Fruit fly (Drosophila melanogaster) whole organism, embryonic: ENCODE measurements around the gene PIP82.

Experiments used
- Adf1 ChIP-seq: fragments of 200-800 bp; sonication (Bioruptor generic); IDR thresholded peaks from 2 replicates; pipeline ENCODE4 v1.3.6; 2022; ENCODE audit warnings: missing biosample characterization, missing genetic modification characterization
- Awh ChIP-seq: fragments of 200-800 bp; sonication (Bioruptor generic); IDR thresholded peaks from 2 replicates; pipeline ENCODE4, ENCODE4 v1.3.6; 2022; ENCODE audit warnings: missing biosample characterization, missing genetic modification characterization
- Blimp-1 ChIP-seq: fragments of 200-800 bp; sonication (Bioruptor generic); optimal IDR thresholded peaks from 3 replicates; lab custom pipeline; 2018; ENCODE audit warnings: missing biosample characterization, missing genetic modification characterization, mild to moderate bottlenecking, moderate library complexity, missing genetic modification reagents
- CG10431 ChIP-seq: fragments of 200-800 bp; sonication (Bioruptor generic); optimal IDR thresholded peaks from 3 replicates; lab custom pipeline; 2018; ENCODE audit warnings: missing biosample characterization, mild to moderate bottlenecking, missing genetic modification characterization
- CG13287 ChIP-seq: fragments of 200-800 bp; sonication (Bioruptor generic); IDR thresholded peaks from 2 replicates; pipeline ENCODE4 v1.3.6; 2022; ENCODE audit warnings: missing biosample characterization, missing genetic modification characterization; ENCODE audit not compliant: partially characterized antibody
- CG14667 ChIP-seq: fragments of 200-800 bp; sonication (Bioruptor generic); IDR thresholded peaks from 2 replicates; pipeline ENCODE4 v1.3.6; 2022; ENCODE audit warnings: missing biosample characterization, missing genetic modification characterization
- CG14860 ChIP-seq: fragments of 200-800 bp; sonication (Bioruptor generic); IDR thresholded peaks from 3 replicates; pipeline ENCODE4 v1.3.6; 2022; ENCODE audit warnings: missing biosample characterization, missing genetic modification characterization; ENCODE audit not compliant: partially characterized antibody
- CG16779 ChIP-seq: fragments of 200-800 bp; sonication (Bioruptor generic); IDR thresholded peaks from 2 replicates; pipeline ENCODE4 v1.3.6; 2022; ENCODE audit warnings: missing biosample characterization, missing genetic modification characterization
- CG16863 ChIP-seq: fragments of 200-800 bp; sonication (Bioruptor generic); optimal IDR thresholded peaks from 3 replicates; lab custom pipeline; 2016; ENCODE audit warnings: missing biosample characterization, missing genetic modification characterization
- CG2120 ChIP-seq: fragments of 200-800 bp; sonication (Bioruptor generic); optimal IDR thresholded peaks from 3 replicates; lab custom pipeline; 2016; ENCODE audit warnings: missing biosample characterization, missing genetic modification characterization
- CG3065 ChIP-seq: fragments of 200-800 bp; sonication (Bioruptor generic); optimal IDR thresholded peaks from 2 replicates; lab custom pipeline; 2016; ENCODE audit warnings: missing biosample characterization, missing genetic modification characterization
- CG31224 ChIP-seq: fragments of 200-800 bp; sonication (Bioruptor generic); IDR thresholded peaks from 2 replicates; pipeline ENCODE4 v1.3.6; 2022; ENCODE audit warnings: missing biosample characterization, missing genetic modification characterization
- CG34224 ChIP-seq: fragments of 200-800 bp; sonication (Bioruptor generic); IDR thresholded peaks from 3 replicates; pipeline ENCODE4 v1.3.6; 2022; ENCODE audit warnings: missing biosample characterization, missing genetic modification characterization; ENCODE audit not compliant: partially characterized antibody
- CG8290 ChIP-seq, 3 experiments: fragments of 200-800 bp; sonication (Bioruptor generic); optimal IDR thresholded peaks; 2 replicates each; lab custom pipeline; 2016 to 2019; ENCODE audit warnings: missing biosample characterization in 3 of 3, missing genetic modification characterization in 3 of 3, mild to moderate bottlenecking in 2 of 3, moderate library complexity in 1 of 3
- CG8359 ChIP-seq: fragments of 200-800 bp; sonication (Bioruptor generic); optimal IDR thresholded peaks from 2 replicates; lab custom pipeline; 2017; ENCODE audit warnings: missing biosample characterization, mild to moderate bottlenecking, missing genetic modification characterization, borderline replicate concordance
- CG9932 ChIP-seq: fragments of 200-800 bp; sonication (Bioruptor generic); IDR thresholded peaks from 2 replicates; pipeline ENCODE4 v1.3.6; 2022; ENCODE audit warnings: missing biosample characterization, missing genetic modification characterization
- CoRest ChIP-seq: fragments of 200-800 bp; sonication (Bioruptor generic); optimal IDR thresholded peaks from 3 replicates; lab custom pipeline; 2018; ENCODE audit warnings: missing biosample characterization, mild to moderate bottlenecking, missing genetic modification characterization, moderate library complexity
- Deaf1 ChIP-seq: fragments of 200-800 bp; optimal IDR thresholded peaks from 3 replicates; lab custom pipeline; 2019; ENCODE audit warnings: missing biosample characterization, mild to moderate bottlenecking, missing genetic modification characterization, moderate library complexity
- GATAe ChIP-seq: fragments of 200-800 bp; sonication (Bioruptor generic); conservative IDR thresholded peaks from 2 replicates; pipeline ENCODE4 v1.3.6; 2022; ENCODE audit warnings: missing biosample characterization, missing genetic modification characterization
- HLH4C ChIP-seq: fragments of 200-800 bp; sonication (Bioruptor generic); IDR thresholded peaks from 3 replicates; pipeline ENCODE4 v1.3.6; 2022; ENCODE audit warnings: missing biosample characterization, missing genetic modification characterization; ENCODE audit not compliant: partially characterized antibody
- HmgZ ChIP-seq: fragments of 200-800 bp; sonication (Bioruptor generic); optimal IDR thresholded peaks from 2 replicates; lab custom pipeline; 2018; ENCODE audit warnings: missing biosample characterization, mild to moderate bottlenecking, missing genetic modification characterization
- MTF-1 ChIP-seq: fragments of 200-800 bp; sonication (Bioruptor generic); optimal IDR thresholded peaks from 2 replicates; lab custom pipeline; 2018; ENCODE audit warnings: missing biosample characterization, mild to moderate bottlenecking, missing genetic modification characterization, borderline replicate concordance
- Med ChIP-seq: fragments of 200-800 bp; sonication (Bioruptor generic); peaks from one replicate; lab custom pipeline; 2016; ENCODE audit warnings: missing biosample characterization, missing genetic modification characterization, mild to moderate bottlenecking, inconsistent platforms, moderate library complexity
- Nf-YB ChIP-seq: fragments of 200-800 bp; sonication (Bioruptor generic); optimal IDR thresholded peaks from 3 replicates; lab custom pipeline; 2019; ENCODE audit warnings: missing biosample characterization, mild to moderate bottlenecking, missing genetic modification characterization, moderate library complexity
- Pdp1 ChIP-seq, 2 experiments: fragments of 200-800 bp; sonication (Bioruptor generic); optimal IDR thresholded peaks; 3 replicates each; lab custom pipeline; 2016; ENCODE audit warnings: missing biosample characterization in 2 of 2, missing genetic modification characterization in 2 of 2, mild to moderate bottlenecking in 1 of 2, moderate library complexity in 1 of 2
- Side ChIP-seq: fragments of 200-800 bp; sonication (Bioruptor generic); optimal IDR thresholded peaks from 2 replicates; lab custom pipeline; 2016; ENCODE audit warnings: missing biosample characterization, missing genetic modification characterization
- Sry-δ ChIP-seq: fragments of 200-800 bp; sonication (Bioruptor generic); optimal IDR thresholded peaks from 2 replicates; lab custom pipeline; 2016; ENCODE audit warnings: missing biosample characterization, missing genetic modification characterization
- Vsx1 ChIP-seq: fragments of 200-800 bp; sonication (Bioruptor generic); optimal IDR thresholded peaks from 2 replicates; lab custom pipeline; 2017; ENCODE audit warnings: missing biosample characterization, mild to moderate bottlenecking, missing genetic modification characterization, missing genetic modification reagents
- crc ChIP-seq: fragments of 200-800 bp; sonication (Bioruptor generic); optimal IDR thresholded peaks from 2 replicates; lab custom pipeline; 2016; ENCODE audit warnings: missing biosample characterization, missing genetic modification characterization
- cwo ChIP-seq: fragments of 200-800 bp; sonication (Bioruptor generic); optimal IDR thresholded peaks from 3 replicates; lab custom pipeline; 2017; ENCODE audit warnings: missing biosample characterization, missing genetic modification characterization, mild to moderate bottlenecking, moderate library complexity, missing genetic modification reagents
- emc ChIP-seq: fragments of 200-800 bp; sonication (Bioruptor generic); optimal IDR thresholded peaks from 2 replicates; lab custom pipeline; 2016; ENCODE audit warnings: missing biosample characterization, missing genetic modification characterization
- ewg ChIP-seq: fragments of 200-800 bp; sonication (Bioruptor generic); optimal IDR thresholded peaks from 3 replicates; lab custom pipeline; 2017; ENCODE audit warnings: mild to moderate bottlenecking, missing biosample characterization, missing genetic modification reagents, missing genetic modification characterization
- exex ChIP-seq: fragments of 200-800 bp; sonication (Bioruptor generic); optimal IDR thresholded peaks from 4 replicates; lab custom pipeline; 2018; ENCODE audit warnings: missing biosample characterization, mild to moderate bottlenecking, missing genetic modification characterization, moderate library complexity
- fd3F ChIP-seq: fragments of 200-800 bp; sonication (Bioruptor generic); optimal IDR thresholded peaks from 2 replicates; lab custom pipeline; 2018; ENCODE audit warnings: missing biosample characterization, mild to moderate bottlenecking, missing genetic modification characterization, moderate library complexity
- gcm ChIP-seq: fragments of 200-800 bp; sonication (Bioruptor generic); optimal IDR thresholded peaks from 2 replicates; lab custom pipeline; 2019; ENCODE audit warnings: missing biosample characterization, mild to moderate bottlenecking, missing genetic modification characterization, moderate library complexity
- lab ChIP-seq: fragments of 200-800 bp; sonication (Bioruptor generic); optimal IDR thresholded peaks from 3 replicates; lab custom pipeline; 2017; ENCODE audit warnings: missing biosample characterization, missing genetic modification characterization, mild to moderate bottlenecking, moderate library complexity, missing genetic modification reagents
- nerfin-2 ChIP-seq: fragments of 200-800 bp; sonication (Bioruptor generic); IDR thresholded peaks from 2 replicates; pipeline ENCODE4 v1.3.6; 2022; ENCODE audit warnings: missing biosample characterization, missing genetic modification characterization; ENCODE audit not compliant: partially characterized antibody
- oc ChIP-seq: fragments of 200-800 bp; sonication (Bioruptor generic); optimal IDR thresholded peaks from 2 replicates; lab custom pipeline; 2018; ENCODE audit warnings: missing biosample characterization, mild to moderate bottlenecking, missing genetic modification characterization, moderate library complexity
- peb ChIP-seq: fragments of 200-800 bp; sonication (Bioruptor generic); IDR thresholded peaks from 2 replicates; pipeline ENCODE4 v1.3.6; 2022; ENCODE audit warnings: missing biosample characterization, missing genetic modification characterization
- pum ChIP-seq: fragments of 200-800 bp; sonication (Bioruptor generic); optimal IDR thresholded peaks from 2 replicates; lab custom pipeline; 2016; ENCODE audit warnings: missing biosample characterization, missing genetic modification characterization
- run ChIP-seq: fragments of 200-800 bp; sonication (Bioruptor generic); optimal IDR thresholded peaks from 3 replicates; lab custom pipeline; 2018; ENCODE audit warnings: missing biosample characterization, mild to moderate bottlenecking, missing genetic modification characterization
- sd ChIP-seq: fragments of 200-800 bp; sonication (Bioruptor generic); optimal IDR thresholded peaks from 3 replicates; lab custom pipeline; 2018; ENCODE audit warnings: missing biosample characterization, mild to moderate bottlenecking, missing genetic modification characterization, moderate library complexity
- sob ChIP-seq: fragments of 200-800 bp; sonication (Bioruptor generic); IDR thresholded peaks from 2 replicates; pipeline ENCODE4 v1.3.6; 2022; ENCODE audit warnings: missing biosample characterization, missing genetic modification characterization
- sug ChIP-seq: fragments of 200-800 bp; optimal IDR thresholded peaks from 2 replicates; lab custom pipeline; 2019; ENCODE audit warnings: missing biosample characterization, mild to moderate bottlenecking, missing genetic modification characterization, moderate library complexity
- vvl ChIP-seq: fragments of 200-800 bp; sonication (Bioruptor generic); IDR thresholded peaks from 2 replicates; pipeline ENCODE4 v1.3.6; 2022; ENCODE audit warnings: missing biosample characterization, missing genetic modification characterization

PIP82 gene

dm6 chrX:8510731-8511130 is 18.8 kb downstream of the PIP82 start (continued):
- TF ChIP-seq CG16863: no peak
- peak; percentile 64 for TF ChIP-seq CG8290 (GFP tag; optimal IDR thresholded peaks at IDR 0.05; lab: Kevin White, UChicago)
- no peak for TF ChIP-seq CG8290 (tag; optimal IDR thresholded peaks at IDR 0.05; lab: Kevin White, UChicago)
- TF ChIP-seq run (tag; lab: Kevin White, UChicago): no peak
- TF ChIP-seq CG16779 (GFP tag; lab: Robert Waterston, UW): no peak
- TF ChIP-seq Med (GFP tag; lab: Kevin White, UChicago): peak; percentile 6
- no peak for TF ChIP-seq GATAe (GFP tag; lab: Robert Waterston, UW)

- TF ChIP-seq HLH4C (GFP tag; lab: Robert Waterston, UW) (peak; percentile 63), Awh (GFP tag; lab: Robert Waterston, UW) (no peak), ewg (GFP tag; lab: Kevin White, UChicago) (no peak), cwo (GFP tag; lab: Kevin White, UChicago) (peak; percentile 65), CG34224 (GFP tag; lab: Robert Waterston, UW) (no peak), nerfin-2 (GFP tag; lab: Robert Waterston, UW) (peak; percentile 54; the same call in 1 of the 2 replicates), CG10431 (GFP tag; lab: Kevin White, UChicago) (no peak), CG14860 (GFP tag; lab: Robert Waterston, UW) (0 out of 3 replicates have a peak, but pooled peaks have one; percentile 21), vvl (GFP tag; lab: Robert Waterston, UW) (peak; percentile 65; the same call in 1 of the 2 replicates), oc (tag; lab: Kevin White, UChicago) (peak; percentile 67), Blimp-1 (GFP tag; lab: Kevin White, UChicago) (peak; percentile 81)
Observed at dm6 chrX:8505023-8505604, 24.4 kb downstream of the PIP82 start.

- TF ChIP-seq CoRest (no peak), Sry-δ (GFP tag; lab: Kevin White, UChicago) (no peak), MTF-1 (GFP tag; lab: Kevin White, UChicago) (no peak), sd (no peak), sob (no peak), fd3F (GFP tag; lab: Kevin White, UChicago) (no peak), sug (tag; lab: Kevin White, UChicago) (peak; percentile 14), Deaf1 (tag; lab: Kevin White, UChicago) (peak; percentile 71), lab (GFP tag; lab: Kevin White, UChicago) (no peak), peb (no peak), CG31224 (GFP tag; lab: Robert Waterston, UW) (no peak), CG9932 (GFP tag; lab: Robert Waterston, UW) (no peak), CG8359 (GFP tag; lab: Kevin White, UChicago) (no peak), Adf1 (GFP tag; lab: Robert Waterston, UW) (peak; percentile 97), HmgZ (no peak), crc (GFP tag; lab: Kevin White, UChicago) (no peak), Side (GFP tag; lab: Kevin White, UChicago) (no peak), CG2120 (GFP tag; lab: Kevin White, UChicago) (no peak), CG13287 (GFP tag; lab: Robert Waterston, UW) (no peak; the same call in 1 of the 2 replicates), CG3065 (GFP tag; lab: Kevin White, UChicago) (no peak), pum (no peak), CG14667 (GFP tag; lab: Robert Waterston, UW) (no peak), gcm (no peak), Pdp1 (GFP tag; optimal IDR thresholded peaks at IDR 0.05; lab: Kevin White, UChicago) (no peak), Nf-YB (GFP tag; lab: Kevin White, UChicago) (no peak), Vsx1 (GFP tag; lab: Kevin White, UChicago) (peak; percentile 21), emc (GFP tag; lab: Kevin White, UChicago) (no peak), exex (tag; lab: Kevin White, UChicago) (peak; percentile 17)
Observed at dm6 chrX:8502053-8502452, 27.4 kb downstream of the PIP82 start.
